Worm (Caenorhabditis elegans) whole organism, L4/young adult: ENCODE results near the gene C14A6.7.

Experiments
- dao-5 ChIP-seq: sonication (generic microtip); optimal IDR thresholded peaks from 2 replicates; lab custom pipeline; 2016; ENCODE audit warnings: missing genotype, missing genetic modification characterization, moderate library complexity, missing compliant biosample characterization
- him-1 ChIP-seq: sonication (generic microtip); optimal IDR thresholded peaks from 2 replicates; lab custom pipeline; 2016; ENCODE audit warnings: missing genotype, missing genetic modification reagents, missing genetic modification characterization, missing compliant biosample characterization

ce11 chrV:18134378-18134777 is 33.8 kb downstream of the C14A6.7 start, which contains the start of gene Y37H2A.7:
- TF ChIP-seq him-1 (tag; lab: Kevin White, UChicago) = no peak
- TF ChIP-seq dao-5 (tag; lab: Kevin White, UChicago) = no peak
